Fruit fly (Drosophila melanogaster) whole organism, embryonic: ENCODE measurements around the gene CG12016.

Source experiments
- CG13287 ChIP-seq: fragments of 200-800 bp; sonication (Bioruptor generic); IDR thresholded peaks from 2 replicates; pipeline ENCODE4 v1.3.6; 2022; ENCODE audit warnings: missing biosample characterization, missing genetic modification characterization; ENCODE audit not compliant: partially characterized antibody
- CG16863 ChIP-seq: fragments of 200-800 bp; sonication (Bioruptor generic); optimal IDR thresholded peaks from 3 replicates; lab custom pipeline; 2016; ENCODE audit warnings: missing biosample characterization, missing genetic modification characterization
- CG1792 ChIP-seq: fragments of 200-800 bp; sonication (Bioruptor generic); optimal IDR thresholded peaks from 2 replicates; lab custom pipeline; 2016; ENCODE audit warnings: missing biosample characterization, missing genetic modification characterization
- MBD-R2 ChIP-seq: fragments of 200-800 bp; sonication (Bioruptor generic); IDR thresholded peaks from 2 replicates; pipeline ENCODE4 v1.3.6; 2022; ENCODE audit warnings: missing biosample characterization, missing genetic modification characterization
- PHDP ChIP-seq: fragments of 200-800 bp; sonication (Bioruptor generic); optimal IDR thresholded peaks from 3 replicates; lab custom pipeline; 2018; ENCODE audit warnings: missing biosample characterization, mild to moderate bottlenecking, missing genetic modification characterization, moderate library complexity
- kay ChIP-seq: fragments of 200-800 bp; sonication (Bioruptor generic); optimal IDR thresholded peaks from 2 replicates; lab custom pipeline; 2016; ENCODE audit warnings: missing biosample characterization, missing genetic modification characterization

- TF ChIP-seq MBD-R2 (no peak), kay (no peak), CG1792 (no peak), PHDP (no peak), CG13287 (GFP tag; lab: Robert Waterston, UW) (no peak), CG16863 (GFP tag; lab: Kevin White, UChicago) (no peak)
Measured at dm6 chr3L:3279930-3280329, 39.4 kb upstream of the CG12016 start, which contains the start of gene CG12017.
